Worm (Caenorhabditis elegans): Measurements from ENCODE around the gene srbc-43.

The srbc-43 gene

ce11 chrV:12815386-12815785 is 25.1 kb upstream of the srbc-43 start:
- TF ChIP-seq egl-27 (tag; optimal IDR thresholded peaks at IDR 0.05) (no peak), sma-9 (GFP tag; optimal IDR thresholded peaks at IDR 0.05) (no peak), sma-9 (tag; optimal IDR thresholded peaks at IDR 0.05) (no peak), F13H6.1 (tag; optimal IDR thresholded peaks at IDR 0.05) (no peak), unc-39 (tag; optimal IDR thresholded peaks at IDR 0.05) (no peak), elt-3 (tag; optimal IDR thresholded peaks at IDR 0.05) (no peak), nhr-10 (tag; optimal IDR thresholded peaks at IDR 0.05) (no peak), sma-3 (GFP tag; optimal IDR thresholded peaks at IDR 0.05) (no peak), nhr-129 (tag; optimal IDR thresholded peaks at IDR 0.05) (no peak), ztf-11 (tag; optimal IDR thresholded peaks at IDR 0.05) (no peak), gmeb-1 (tag; optimal IDR thresholded peaks at IDR 0.05) (no peak), C34F6.9 (tag; optimal IDR thresholded peaks at IDR 0.05) (no peak), snpc-4 (tag; optimal IDR thresholded peaks at IDR 0.05) (no peak), skn-1 (tag; optimal IDR thresholded peaks at IDR 0.05) (no peak), elt-1 (tag; optimal IDR thresholded peaks at IDR 0.05) (no peak), nhr-23 (tag; optimal IDR thresholded peaks at IDR 0.05) (no peak), mab-5 (tag; optimal IDR thresholded peaks at IDR 0.05) (no peak), fos-1 (tag; optimal IDR thresholded peaks at IDR 0.05) (no peak), Y55F3AM.14 (GFP tag; optimal IDR thresholded peaks at IDR 0.05) (no peak)

- TF ChIP-seq lin-39 (tag; optimal IDR thresholded peaks at IDR 0.05) (peak; percentile 32), R02D3.7 (tag; optimal IDR thresholded peaks at IDR 0.05) (no peak), unc-55 (GFP tag; optimal IDR thresholded peaks at IDR 0.05) (peak; percentile 42), unc-62 (GFP tag; optimal IDR thresholded peaks at IDR 0.05) (no peak), nhr-21 (tag; optimal IDR thresholded peaks at IDR 0.05) (no peak), elt-1 (tag; optimal IDR thresholded peaks at IDR 0.05) (no peak), sma-9 (GFP tag; optimal IDR thresholded peaks at IDR 0.05) (peak; percentile 87), sma-9 (tag; optimal IDR thresholded peaks at IDR 0.05) (no peak), alr-1 (tag; optimal IDR thresholded peaks at IDR 0.05) (no peak), ztf-1 (GFP tag; conservative IDR thresholded peaks at IDR 0.05) (no peak), ceh-82 (tag; optimal IDR thresholded peaks at IDR 0.05) (no peak), crh-2 (tag; optimal IDR thresholded peaks at IDR 0.05) (peak; percentile 7), nhr-10 (tag; optimal IDR thresholded peaks at IDR 0.05) (no peak), mab-5 (tag; optimal IDR thresholded peaks at IDR 0.05) (peak; percentile 86), ceh-16 (tag; optimal IDR thresholded peaks at IDR 0.05) (no peak), elt-3 (tag; optimal IDR thresholded peaks at IDR 0.05) (no peak), nhr-23 (tag; optimal IDR thresholded peaks at IDR 0.05) (no peak), aly-2 (tag; optimal IDR thresholded peaks at IDR 0.05) (no peak), ZK546.5 (tag; optimal IDR thresholded peaks at IDR 0.05) (no peak), fos-1 (tag; optimal IDR thresholded peaks at IDR 0.05) (no peak), sem-4 (tag; optimal IDR thresholded peaks at IDR 0.05) (peak; percentile 60), Y55F3AM.14 (GFP tag; optimal IDR thresholded peaks at IDR 0.05) (peak; percentile 69), F13H6.1 (tag; optimal IDR thresholded peaks at IDR 0.05) (peak; percentile 91), nhr-11 (tag; optimal IDR thresholded peaks at IDR 0.05) (no peak), peb-1 (tag; optimal IDR thresholded peaks at IDR 0.05) (no peak), gmeb-1 (tag; optimal IDR thresholded peaks at IDR 0.05) (peak; percentile 12), zag-1 (tag; optimal IDR thresholded peaks at IDR 0.05) (peak; percentile 40), nhr-237 (tag; optimal IDR thresholded peaks at IDR 0.05) (no peak), snpc-4 (tag; optimal IDR thresholded peaks at IDR 0.05) (peak; percentile 55), ztf-4 (tag; optimal IDR thresholded peaks at IDR 0.05) (peak; percentile 63), lin-11 (tag; optimal IDR thresholded peaks at IDR 0.05) (peak; percentile 77), mbf-1 (tag; optimal IDR thresholded peaks at IDR 0.05) (no peak), nhr-12 (tag; optimal IDR thresholded peaks at IDR 0.05) (no peak), skn-1 (tag; optimal IDR thresholded peaks at IDR 0.05) (no peak), sma-3 (GFP tag; optimal IDR thresholded peaks at IDR 0.05) (no peak), dmd-4 (tag; optimal IDR thresholded peaks at IDR 0.05) (no peak), nhr-6 (tag; optimal IDR thresholded peaks at IDR 0.05) (no peak), unc-39 (tag; optimal IDR thresholded peaks at IDR 0.05) (peak; percentile 4), nhr-129 (tag; optimal IDR thresholded peaks at IDR 0.05) (peak; percentile 84), ama-1 (optimal IDR thresholded peaks at IDR 0.05) (no peak), egl-27 (tag; optimal IDR thresholded peaks at IDR 0.05) (peak; percentile 64), C34F6.9 (tag; optimal IDR thresholded peaks at IDR 0.05) (peak; percentile 88), ztf-11 (tag; optimal IDR thresholded peaks at IDR 0.05) (no peak), mdl-1 (tag; optimal IDR thresholded peaks at IDR 0.05) (peak; percentile 14 to 65), blmp-1 (tag; optimal IDR thresholded peaks at IDR 0.05; ENCODE audit: insufficient read depth) (no peak), nhr-25 (tag; optimal IDR thresholded peaks at IDR 0.05) (no peak), nhr-77 (tag; optimal IDR thresholded peaks at IDR 0.05) (no peak), lsy-2 (tag; optimal IDR thresholded peaks at IDR 0.05) (peak in 1 of 2 experiments; percentile 79), lin-13 (GFP tag; optimal IDR thresholded peaks at IDR 0.05) (peak; percentile 40)
Observed at ce11 chrV:12814481-12814882, 24.2 kb upstream of the srbc-43 start.
